Worm (Caenorhabditis elegans): Measurements from ENCODE around the gene peli-1.

DNA sequence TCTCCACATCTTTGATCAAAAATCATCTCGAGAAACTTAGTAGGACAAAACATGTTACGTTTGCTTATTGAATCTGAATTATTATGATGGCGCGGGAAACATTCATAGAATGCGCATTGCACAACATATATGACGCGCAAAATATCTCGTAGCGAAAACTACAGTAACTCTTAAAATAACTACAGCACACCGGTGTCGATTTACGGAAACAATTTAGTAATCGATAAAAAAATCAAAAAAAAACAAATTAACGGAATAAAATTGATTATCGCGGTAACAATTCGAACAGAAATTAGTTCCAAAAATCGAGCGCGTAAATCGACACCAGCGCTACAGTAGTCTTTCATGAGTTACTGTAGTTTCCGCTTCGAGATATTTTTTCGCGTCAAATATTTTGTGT lies 16.5 kb downstream of the peli-1 start:
- TF ChIP-seq egl-27 (tag; optimal IDR thresholded peaks at IDR 0.05) (no peak), skn-1 (tag; optimal IDR thresholded peaks at IDR 0.05) (no peak)
